Fruit fly (Drosophila melanogaster) whole organism, wandering third instar larva: Measurements from ENCODE around the gene Dus4.
A peak's percentile ranks its signal among the peaks of the same experiment; 100 is the strongest.

Experiments
- Abd-B ChIP-seq: fragments of >200 bp; optimal IDR thresholded peaks from 2 replicates; lab custom pipeline; 2017; ENCODE audit warnings: missing biosample characterization, missing genetic modification characterization
- CG32264 ChIP-seq: fragments of 200-800 bp; sonication (Bioruptor generic); optimal IDR thresholded peaks from 2 replicates; lab custom pipeline; 2016; ENCODE audit warnings: missing biosample characterization, missing genetic modification characterization
- CG9705 ChIP-seq: fragments of 200-800 bp; sonication (Bioruptor generic); optimal IDR thresholded peaks from 2 replicates; lab custom pipeline; 2018; ENCODE audit warnings: missing biosample characterization, mild to moderate bottlenecking, missing genetic modification characterization
- CrebA ChIP-seq: fragments of 200-800 bp; sonication (Bioruptor generic); optimal IDR thresholded peaks from 2 replicates; lab custom pipeline; 2016; ENCODE audit warnings: missing biosample characterization, mild to moderate bottlenecking, missing genetic modification characterization, borderline replicate concordance
- Dfd ChIP-seq: fragments of >200 bp; optimal IDR thresholded peaks from 2 replicates; lab custom pipeline; 2017; ENCODE audit warnings: missing biosample characterization, missing genetic modification characterization
- Dif ChIP-seq: fragments of 200-275, 200-300 bp; sonication (Bioruptor generic); optimal IDR thresholded peaks from 2 replicates; lab custom pipeline; 2018; ENCODE audit warnings: missing biosample characterization, missing genetic modification characterization; ENCODE audit not compliant: partially characterized antibody
- GATAd ChIP-seq: sonication (Bioruptor generic); optimal IDR thresholded peaks from 2 replicates; lab custom pipeline; 2016; ENCODE audit warnings: missing biosample characterization, missing genetic modification characterization
- HLH106 ChIP-seq: fragments of 200-800 bp; optimal IDR thresholded peaks from 3 replicates; lab custom pipeline; 2019; ENCODE audit warnings: missing biosample characterization, mild to moderate bottlenecking, missing genetic modification characterization, moderate library complexity
- Hnf4 ChIP-seq: fragments of 200-800 bp; sonication (Bioruptor generic); optimal IDR thresholded peaks from 2 replicates; lab custom pipeline; 2016; ENCODE audit warnings: missing biosample characterization, mild to moderate bottlenecking, missing genetic modification characterization
- Hr78 ChIP-seq: fragments of >200 bp; optimal IDR thresholded peaks from 2 replicates; lab custom pipeline; 2017; ENCODE audit warnings: missing biosample characterization, missing genetic modification characterization
- Hr83 ChIP-seq: fragments of 200-300 bp; sonication (Bioruptor generic); optimal IDR thresholded peaks from 2 replicates; lab custom pipeline; 2016; ENCODE audit warnings: missing biosample characterization, mild to moderate bottlenecking, missing genetic modification characterization, moderate library complexity; ENCODE audit not compliant: poor library complexity, severe bottlenecking
- Jra ChIP-seq: sonication (Bioruptor generic); optimal IDR thresholded peaks from 2 replicates; lab custom pipeline; 2016; ENCODE audit warnings: missing biosample characterization, missing genetic modification characterization
- Mio ChIP-seq: sonication (Bioruptor generic); optimal IDR thresholded peaks from 2 replicates; lab custom pipeline; 2016; ENCODE audit warnings: missing biosample characterization, missing genetic modification characterization
- Myc ChIP-seq: fragments of >200 bp; optimal IDR thresholded peaks from 2 replicates; lab custom pipeline; 2017
- N ChIP-seq: fragments of >200 bp; optimal IDR thresholded peaks from 2 replicates; lab custom pipeline; 2018; ENCODE audit warnings: missing biosample characterization, missing external identifiers, missing genetic modification characterization
- OdsH ChIP-seq: fragments of 200-800 bp; sonication (Bioruptor generic); optimal IDR thresholded peaks from 2 replicates; lab custom pipeline; 2016; ENCODE audit warnings: missing biosample characterization, mild to moderate bottlenecking, missing genetic modification characterization
- Rel ChIP-seq, 2 experiments: fragments of 200-800 bp; sonication (Bioruptor generic) in 1 of 2; optimal IDR thresholded peaks; 2 replicates in 1 of 2; 3 replicates in 1 of 2; lab custom pipeline; 2016 to 2019; ENCODE audit warnings: mild to moderate bottlenecking in 2 of 2, missing biosample characterization in 2 of 2, missing genetic modification characterization in 2 of 2, moderate library complexity in 1 of 2
- Sp1 ChIP-seq: fragments of 200-800 bp; sonication (Bioruptor generic); optimal IDR thresholded peaks from 3 replicates; lab custom pipeline; 2019; ENCODE audit warnings: missing biosample characterization, mild to moderate bottlenecking, missing genetic modification characterization, moderate library complexity
- Vsx2 ChIP-seq: fragments of 200-300, 225-300 bp; sonication (Bioruptor generic); optimal IDR thresholded peaks from 2 replicates; lab custom pipeline; 2018; ENCODE audit warnings: missing biosample characterization, missing genetic modification characterization; ENCODE audit not compliant: partially characterized antibody
- br ChIP-seq: fragments of 200-800 bp; sonication (Bioruptor generic); optimal IDR thresholded peaks from 2 replicates; lab custom pipeline; 2016; ENCODE audit warnings: missing biosample characterization, missing genetic modification characterization
- brk ChIP-seq: fragments of 200-800 bp; sonication (Bioruptor generic); optimal IDR thresholded peaks from 2 replicates; lab custom pipeline; 2016; ENCODE audit warnings: missing biosample characterization, mild to moderate bottlenecking, missing genetic modification characterization
- dl ChIP-seq, 2 experiments: fragments of 175-275, 200-275 bp in 1 of 2; fragments of 200-275 bp in 1 of 2; sonication (Bioruptor generic); optimal IDR thresholded peaks; lab custom pipeline; 2018; ENCODE audit warnings: mild to moderate bottlenecking in 2 of 2, missing biosample characterization in 2 of 2, missing genetic modification characterization in 2 of 2, moderate library complexity in 2 of 2; ENCODE audit not compliant: partially characterized antibody in 2 of 2, insufficient read depth in 1 of 2
- dmrt93B ChIP-seq: fragments of 200-800 bp; sonication (Bioruptor generic); optimal IDR thresholded peaks from 2 replicates; lab custom pipeline; 2018; ENCODE audit warnings: missing biosample characterization, mild to moderate bottlenecking, missing genetic modification characterization
- dsf ChIP-seq: sonication (Bioruptor generic); optimal IDR thresholded peaks from 2 replicates; lab custom pipeline; 2016; ENCODE audit warnings: missing biosample characterization, missing genetic modification characterization, borderline replicate concordance
- ey ChIP-seq: fragments of 200-800 bp; sonication (Bioruptor generic); optimal IDR thresholded peaks from 2 replicates; lab custom pipeline; 2016; ENCODE audit warnings: missing biosample characterization, missing genetic modification characterization
- foxo ChIP-seq, 2 experiments: fragments of 200-800 bp; sonication (Bioruptor generic); optimal IDR thresholded peaks; 2 replicates in 1 of 2; 3 replicates in 1 of 2; lab custom pipeline; 2016 to 2017; ENCODE audit warnings: missing biosample characterization in 2 of 2, missing genetic modification characterization in 2 of 2
- fru ChIP-seq: fragments of 200-800 bp; sonication (Bioruptor generic); optimal IDR thresholded peaks from 3 replicates; lab custom pipeline; 2016; ENCODE audit warnings: missing biosample characterization, mild to moderate bottlenecking, missing genetic modification characterization
- h ChIP-seq: fragments of 200-800 bp; sonication (Bioruptor generic); optimal IDR thresholded peaks from 3 replicates; lab custom pipeline; 2016; ENCODE audit warnings: missing biosample characterization, mild to moderate bottlenecking, missing genetic modification characterization
- jim ChIP-seq: fragments of 175-275, 200-325 bp; sonication (Bioruptor generic); optimal IDR thresholded peaks from 2 replicates; lab custom pipeline; 2016; ENCODE audit warnings: missing biosample characterization, mild to moderate bottlenecking, missing genetic modification characterization
- lola ChIP-seq: fragments of >200 bp; optimal IDR thresholded peaks from 2 replicates; lab custom pipeline; 2017; ENCODE audit warnings: missing biosample characterization, missing genetic modification characterization
- pan ChIP-seq: fragments of >200 bp; optimal IDR thresholded peaks from 2 replicates; lab custom pipeline; 2017
- psq ChIP-seq: fragments of 200-800 bp; sonication (Bioruptor generic); optimal IDR thresholded peaks from 3 replicates; lab custom pipeline; 2017; ENCODE audit warnings: missing biosample characterization, mild to moderate bottlenecking, missing genetic modification characterization, moderate library complexity
- rgr ChIP-seq: fragments of 200-800 bp; sonication (Bioruptor generic); optimal IDR thresholded peaks from 3 replicates; lab custom pipeline; 2016; ENCODE audit warnings: missing biosample characterization, mild to moderate bottlenecking, missing genetic modification characterization
- sage ChIP-seq: fragments of 200-800 bp; sonication (Bioruptor generic); optimal IDR thresholded peaks from 2 replicates; lab custom pipeline; 2016; ENCODE audit warnings: missing biosample characterization, mild to moderate bottlenecking, missing genetic modification characterization
- sv ChIP-seq: fragments of 200-800 bp; sonication (Bioruptor generic); optimal IDR thresholded peaks from 3 replicates; lab custom pipeline; 2016; ENCODE audit warnings: missing biosample characterization, missing genetic modification characterization
- tai ChIP-seq: sonication (Bioruptor generic); optimal IDR thresholded peaks from 2 replicates; lab custom pipeline; 2016; ENCODE audit warnings: missing biosample characterization, missing genetic modification characterization
- usp ChIP-seq: fragments of >200 bp; optimal IDR thresholded peaks from 2 replicates; lab custom pipeline; 2017; ENCODE audit warnings: missing biosample characterization, missing genetic modification characterization
- woc ChIP-seq: sonication (Bioruptor generic); optimal IDR thresholded peaks from 2 replicates; lab custom pipeline; 2016; ENCODE audit warnings: missing biosample characterization, mild to moderate bottlenecking, missing genetic modification characterization

Gene Dus4

dm6 chr2L:19021278-19022220 is 41.5 kb upstream of the Dus4 start:
- TF ChIP-seq sv (GFP tag; lab: Kevin White, UChicago) = peak; percentile 50
- TF ChIP-seq pan (lab: Kevin White, UChicago) = no peak
- no peak for TF ChIP-seq Dif
- peak; percentile 91 for TF ChIP-seq Sp1 (GFP tag; lab: Kevin White, UChicago)
- peak; percentile 75 for TF ChIP-seq dmrt93B
- TF ChIP-seq Abd-B (GFP tag; lab: Kevin White, UChicago) = no peak
- TF ChIP-seq brk (GFP tag; lab: Kevin White, UChicago) = peak; percentile 16
- TF ChIP-seq br (GFP tag; lab: Kevin White, UChicago) = peak; percentile 73
- no peak for TF ChIP-seq dl (GFP tag; optimal IDR thresholded peaks at IDR 0.05; lab: Kevin White, UChicago; ENCODE audit: insufficient read depth in 1 of 2, partially characterized antibody in 2 of 2)
- peak; percentile 82 for TF ChIP-seq fru (GFP tag; lab: Kevin White, UChicago)
- peak; percentile 76 for TF ChIP-seq rgr
- TF ChIP-seq dsf (GFP tag; lab: Kevin White, UChicago) = no peak
- TF ChIP-seq N = no peak
- TF ChIP-seq ey (GFP tag; lab: Kevin White, UChicago) = peak; percentile 62
- no peak for TF ChIP-seq lola (GFP tag; lab: Kevin White, UChicago)
- TF ChIP-seq CG32264 (GFP tag; lab: Kevin White, UChicago) = peak; percentile 14
- peak in 1 of 2 experiments; percentile 87 for TF ChIP-seq foxo (GFP tag; optimal IDR thresholded peaks at IDR 0.05; lab: Kevin White, UChicago)
- no peak for TF ChIP-seq tai (GFP tag; lab: Kevin White, UChicago)
- TF ChIP-seq h = peak; percentile 87
- no peak for TF ChIP-seq Dfd (GFP tag; lab: Kevin White, UChicago)
- no peak for TF ChIP-seq Hr78 (GFP tag; lab: Kevin White, UChicago)
- no peak for TF ChIP-seq GATAd (GFP tag; lab: Kevin White, UChicago)
- TF ChIP-seq Hr83 (GFP tag; lab: Kevin White, UChicago) = no peak
- TF ChIP-seq CG9705 (GFP tag; lab: Kevin White, UChicago) = peak; percentile 66
- TF ChIP-seq Vsx2 (GFP tag; lab: Kevin White, UChicago) = no peak
- TF ChIP-seq Mio (GFP tag; lab: Kevin White, UChicago) = no peak
- TF ChIP-seq woc (GFP tag; lab: Kevin White, UChicago) = peak; percentile 64
- TF ChIP-seq OdsH (GFP tag; lab: Kevin White, UChicago) = peak; percentile 81
- no peak for TF ChIP-seq Myc
- no peak for TF ChIP-seq Jra (GFP tag; lab: Kevin White, UChicago)
- peak; percentile 43 for TF ChIP-seq Rel (GFP tag; optimal IDR thresholded peaks at IDR 0.05; lab: Kevin White, UChicago)
- TF ChIP-seq Rel (tag; optimal IDR thresholded peaks at IDR 0.05; lab: Kevin White, UChicago) = peak; percentile 49
- TF ChIP-seq HLH106 (tag; lab: Kevin White, UChicago) = peak; percentile 85
- no peak for TF ChIP-seq jim (GFP tag; lab: Kevin White, UChicago)
- peak; percentile 47 for TF ChIP-seq CrebA (GFP tag; lab: Kevin White, UChicago)
- TF ChIP-seq Hnf4 (GFP tag; lab: Kevin White, UChicago) = peak; percentile 16
- TF ChIP-seq usp = no peak
- peak; percentile 64 for TF ChIP-seq psq (GFP tag; lab: Kevin White, UChicago)
- peak; percentile 49 for TF ChIP-seq sage

dm6 chr2L:19022221-19022516 is 40.9 kb upstream of the Dus4 start, which contains the start of gene CG15172:
Gene CG15172 (plus strand): TSS chr2L:19022417.
- TF ChIP-seq brk (GFP tag; lab: Kevin White, UChicago) = no peak
- no peak for TF ChIP-seq GATAd (GFP tag; lab: Kevin White, UChicago)
- TF ChIP-seq Myc = no peak
- TF ChIP-seq Hr83 (GFP tag; lab: Kevin White, UChicago) = no peak
- TF ChIP-seq dsf (GFP tag; lab: Kevin White, UChicago) = no peak
- TF ChIP-seq rgr = no peak
- TF ChIP-seq Mio (GFP tag; lab: Kevin White, UChicago) = no peak
- no peak for TF ChIP-seq CrebA (GFP tag; lab: Kevin White, UChicago)
- TF ChIP-seq Jra (GFP tag; lab: Kevin White, UChicago) = no peak
